Worm (Caenorhabditis elegans): ENCODE measurements around the gene ech-4.

ce11 chrII:10829572-10829971 lies 8.7 kb downstream of the ech-4 start:
- TF ChIP-seq B0019.2 (GFP tag; conservative IDR thresholded peaks at IDR 0.05) (no peak), unc-130 (GFP tag; optimal IDR thresholded peaks at IDR 0.05) (no peak), pha-4 (tag; optimal IDR thresholded peaks at IDR 0.05) (no peak), F49E8.2 (tag; optimal IDR thresholded peaks at IDR 0.05; ENCODE audit: insufficient read depth) (no peak), K12H6.12 (tag; optimal IDR thresholded peaks at IDR 0.05) (no peak)
